Worm (Caenorhabditis elegans): ENCODE measurements around the gene sru-16.

DNA sequence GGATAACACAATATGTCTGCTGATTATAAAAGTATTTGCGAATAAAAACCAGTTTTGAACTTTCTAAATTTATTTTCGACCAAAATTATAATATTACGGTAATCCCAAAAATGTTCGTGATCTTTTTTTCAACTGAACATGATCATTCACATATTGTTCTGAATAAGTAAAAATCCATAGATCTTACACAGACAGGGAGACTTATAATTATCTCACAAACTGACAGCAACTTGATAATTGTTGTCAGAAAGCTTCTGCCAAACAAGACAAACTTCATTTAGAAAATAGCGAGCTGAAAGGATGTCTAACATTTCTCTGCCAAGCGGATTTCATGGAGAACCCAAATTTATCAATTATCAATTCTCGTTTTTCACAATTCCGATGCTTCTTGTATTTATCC lies 47.4 kb downstream of the sru-16 start, which contains the start of gene sru-21:
- TF ChIP-seq nhr-11 (tag; optimal IDR thresholded peaks at IDR 0.05) = no peak
- TF ChIP-seq tbx-2 (tag; optimal IDR thresholded peaks at IDR 0.05) = no peak
- TF ChIP-seq ceh-82 (tag; optimal IDR thresholded peaks at IDR 0.05) = no peak
- no peak for TF ChIP-seq nhr-237 (tag; optimal IDR thresholded peaks at IDR 0.05)
- TF ChIP-seq mdl-1 (tag; optimal IDR thresholded peaks at IDR 0.05) = no peak
- TF ChIP-seq aly-2 (tag; optimal IDR thresholded peaks at IDR 0.05) = no peak

All from whole organism, L3 larva.